Worm (Caenorhabditis elegans): ENCODE results near the gene srgp-1.
A peak's percentile ranks its signal among the peaks of the same experiment; 100 is the strongest.

srgp-1 gene

ce11 chrIV:11620909-11621308 lies 50.6 kb downstream of the srgp-1 start, which contains the start of gene dsl-5:
Gene dsl-5, minus strand, starts transcription at chrIV:11621009.
- TF ChIP-seq zip-8 (tag; optimal IDR thresholded peaks at IDR 0.05), result peak; percentile 15
- TF ChIP-seq snpc-4 (tag; optimal IDR thresholded peaks at IDR 0.05), result no peak

- no peak for TF ChIP-seq ztf-11 (tag; optimal IDR thresholded peaks at IDR 0.05)
- TF ChIP-seq ces-1 (GFP tag; optimal IDR thresholded peaks at IDR 0.05), result no peak
- TF ChIP-seq nhr-12 (tag; optimal IDR thresholded peaks at IDR 0.05), result no peak
- no peak for TF ChIP-seq ceh-43 (GFP tag; optimal IDR thresholded peaks at IDR 0.05)
- no peak for TF ChIP-seq flh-1 (GFP tag; optimal IDR thresholded peaks at IDR 0.05)
- no peak for TF ChIP-seq unc-62 (GFP tag; optimal IDR thresholded peaks at IDR 0.05)
- no peak for TF ChIP-seq nhr-237 (tag; optimal IDR thresholded peaks at IDR 0.05)
- TF ChIP-seq mep-1 (tag; optimal IDR thresholded peaks at IDR 0.05), result no peak
Measured at ce11 chrIV:11622336-11622735, 52.0 kb downstream of the srgp-1 start.

ce11 chrIV:11623060-11623459 lies 52.8 kb downstream of the srgp-1 start, which contains the start of gene lys-4:
Gene lys-4, minus strand, starts transcription at chrIV:11623174.
- TF ChIP-seq nhr-28 (tag; optimal IDR thresholded peaks at IDR 0.05), result no peak
- no peak for TF ChIP-seq snpc-4 (tag; optimal IDR thresholded peaks at IDR 0.05)
- no peak for TF ChIP-seq ces-1 (GFP tag; optimal IDR thresholded peaks at IDR 0.05)
- TF ChIP-seq nhr-2 (tag; optimal IDR thresholded peaks at IDR 0.05), result no peak
- TF ChIP-seq ztf-11 (tag; optimal IDR thresholded peaks at IDR 0.05), result no peak
- no peak for TF ChIP-seq lin-32 (GFP tag; optimal IDR thresholded peaks at IDR 0.05)
- no peak for TF ChIP-seq pha-4 (tag; optimal IDR thresholded peaks at IDR 0.05)
- no peak for TF ChIP-seq drap-1 (GFP tag; optimal IDR thresholded peaks at IDR 0.05)
- TF ChIP-seq elt-3 (tag; optimal IDR thresholded peaks at IDR 0.05), result no peak
- no peak for TF ChIP-seq blmp-1 (tag; optimal IDR thresholded peaks at IDR 0.05)
- no peak for TF ChIP-seq flh-1 (GFP tag; optimal IDR thresholded peaks at IDR 0.05)
- no peak for TF ChIP-seq bed-3 (GFP tag; optimal IDR thresholded peaks at IDR 0.05)
- TF ChIP-seq mab-5 (tag; optimal IDR thresholded peaks at IDR 0.05), result no peak
- no peak for TF ChIP-seq tbx-8 (GFP tag; optimal IDR thresholded peaks at IDR 0.05)
- TF ChIP-seq mep-1 (tag; optimal IDR thresholded peaks at IDR 0.05), result no peak
- TF ChIP-seq hlh-1 (tag; optimal IDR thresholded peaks at IDR 0.05), result no peak
- no peak for TF ChIP-seq lsy-2 (tag; optimal IDR thresholded peaks at IDR 0.05)
- no peak for TF ChIP-seq zip-8 (tag; optimal IDR thresholded peaks at IDR 0.05)
- no peak for TF ChIP-seq ceh-43 (GFP tag; optimal IDR thresholded peaks at IDR 0.05)
- TF ChIP-seq unc-39 (tag; optimal IDR thresholded peaks at IDR 0.05), result no peak

- TF ChIP-seq elt-1 (tag; optimal IDR thresholded peaks at IDR 0.05; ENCODE audit: borderline replicate concordance, insufficient read depth) (no peak), bed-3 (GFP tag; optimal IDR thresholded peaks at IDR 0.05) (no peak), unc-62 (GFP tag; optimal IDR thresholded peaks at IDR 0.05) (no peak), lin-13 (tag; optimal IDR thresholded peaks at IDR 0.05) (no peak), ham-2 (GFP tag; optimal IDR thresholded peaks at IDR 0.05) (no peak), cnd-1 (tag; optimal IDR thresholded peaks at IDR 0.05) (no peak), ceh-43 (GFP tag; optimal IDR thresholded peaks at IDR 0.05) (no peak), unc-39 (tag; optimal IDR thresholded peaks at IDR 0.05) (no peak), ceh-39 (tag; optimal IDR thresholded peaks at IDR 0.05) (no peak), snpc-4 (tag; optimal IDR thresholded peaks at IDR 0.05) (no peak), flh-1 (GFP tag; optimal IDR thresholded peaks at IDR 0.05) (no peak), ces-1 (GFP tag; optimal IDR thresholded peaks at IDR 0.05) (no peak), sptf-1 (tag; optimal IDR thresholded peaks at IDR 0.05) (no peak)
Measured at ce11 chrIV:11623759-11624287, 53.5 kb downstream of the srgp-1 start.

ce11 chrIV:11625482-11625881 lies 55.2 kb downstream of the srgp-1 start, which contains the start of gene lys-5:
Gene lys-5, minus strand, starts transcription at chrIV:11625582.
- TF ChIP-seq ceh-83 (GFP tag; optimal IDR thresholded peaks at IDR 0.05), result no peak
- no peak for TF ChIP-seq sem-2 (GFP tag; optimal IDR thresholded peaks at IDR 0.05)
- TF ChIP-seq sptf-1 (tag; optimal IDR thresholded peaks at IDR 0.05), result no peak

- TF ChIP-seq elt-1 (tag; optimal IDR thresholded peaks at IDR 0.05; ENCODE audit: borderline replicate concordance, insufficient read depth) (no peak), drap-1 (GFP tag; optimal IDR thresholded peaks at IDR 0.05) (no peak), nhr-12 (tag; optimal IDR thresholded peaks at IDR 0.05) (no peak), ceh-43 (GFP tag; optimal IDR thresholded peaks at IDR 0.05) (no peak), lin-32 (GFP tag; optimal IDR thresholded peaks at IDR 0.05) (no peak), mep-1 (tag; optimal IDR thresholded peaks at IDR 0.05) (no peak)
Measured at ce11 chrIV:11627847-11628246, 57.5 kb downstream of the srgp-1 start, which contains the start of gene lys-6. Gene lys-6, minus strand, starts transcription at chrIV:11627947.
